Worm (Caenorhabditis elegans) whole organism, L1 larva: ENCODE data around the gene srr-4.

Experiments
- C04F5.9 ChIP-seq: sonication (generic microtip); optimal IDR thresholded peaks from 2 replicates; lab custom pipeline; 2016; ENCODE audit warnings: missing genetic modification characterization, missing compliant biosample characterization
- C16A3.4 ChIP-seq: fragments of 150-350 bp; optimal IDR thresholded peaks from 2 replicates; lab custom pipeline; 2014; ENCODE audit warnings: missing biosample characterization, missing genetic modification characterization
- aly-2 ChIP-seq: fragments of 150-350 bp; optimal IDR thresholded peaks from 2 replicates; lab custom pipeline; 2014; ENCODE audit warnings: missing biosample characterization, missing genetic modification characterization
- ama-1 ChIP-seq: fragments of 150-350 bp; optimal IDR thresholded peaks from 2 replicates; lab custom pipeline; 2014
- ceh-63 ChIP-seq: fragments of 200-800 bp; sonication (Bioruptor generic); optimal IDR thresholded peaks from 2 replicates; lab custom pipeline; 2018; ENCODE audit warnings: mild to moderate bottlenecking, missing genetic modification characterization, missing compliant biosample characterization
- ceh-8 ChIP-seq: fragments of 200-800 bp; sonication (Bioruptor generic); optimal IDR thresholded peaks from 2 replicates; lab custom pipeline; 2018; ENCODE audit warnings: mild to moderate bottlenecking, missing genetic modification characterization, moderate library complexity, missing compliant biosample characterization
- ceh-82 ChIP-seq, 3 experiments: fragments of 150-350 bp in 1 of 3; sonication (generic microtip) in 2 of 3; optimal IDR thresholded peaks; 2 replicates each; lab custom pipeline; 2014 to 2017; ENCODE audit warnings: missing biosample characterization in 3 of 3, missing genetic modification characterization in 3 of 3
- ceh-90 ChIP-seq: sonication (generic microtip); optimal IDR thresholded peaks from 2 replicates; lab custom pipeline; 2016; ENCODE audit warnings: missing genetic modification characterization, missing compliant biosample characterization
- dpl-1 ChIP-seq, 3 experiments: fragments of 150-350 bp in 2 of 3; sonication (generic microtip) in 1 of 3; optimal IDR thresholded peaks; 2 replicates each; lab custom pipeline; 2014 to 2017; ENCODE audit warnings: missing biosample characterization in 3 of 3, missing genetic modification characterization in 3 of 3, missing genetic modification reagents in 3 of 3
- efl-1 ChIP-seq, 4 experiments: fragments of 150-350 bp; optimal IDR thresholded peaks in 3 of 4; peaks in 1 of 4; 1 replicate in 1 of 4; 2 replicates in 3 of 4; lab custom pipeline; 2014; ENCODE audit warnings: missing biosample characterization in 2 of 4, missing genetic modification characterization in 2 of 4, missing genetic modification reagents in 2 of 4
- elt-2 ChIP-seq: sonication (generic microtip); optimal IDR thresholded peaks from 2 replicates; lab custom pipeline; 2016; ENCODE audit warnings: missing genetic modification characterization, mild to moderate bottlenecking, inconsistent platforms, missing compliant biosample characterization, missing genetic modification reagents
- elt-3 ChIP-seq, 6 experiments: fragments of 150-350 bp in 1 of 6; sonication (generic microtip); optimal IDR thresholded peaks; 2 replicates each; lab custom pipeline; 2017 to 2018; ENCODE audit warnings: missing biosample characterization in 6 of 6, missing genetic modification characterization in 6 of 6, inconsistent platforms in 1 of 6
- ets-5 ChIP-seq: fragments of 200-800 bp; sonication (Bioruptor generic); IDR thresholded peaks from 2 replicates; pipeline ENCODE4 v1.3.6; 2022; ENCODE audit warnings: missing genetic modification characterization, missing compliant biosample characterization
- fkh-4 ChIP-seq: sonication (generic microtip); optimal IDR thresholded peaks from 2 replicates; lab custom pipeline; 2016; ENCODE audit warnings: missing compliant biosample characterization, missing genetic modification characterization, borderline replicate concordance
- hlh-4 ChIP-seq: sonication (generic microtip); optimal IDR thresholded peaks from 2 replicates; lab custom pipeline; 2016; ENCODE audit warnings: mild to moderate bottlenecking, missing genetic modification characterization, missing compliant biosample characterization
- irx-1 ChIP-seq: sonication (generic microtip); optimal IDR thresholded peaks from 2 replicates; lab custom pipeline; 2016; ENCODE audit warnings: missing genetic modification characterization, missing compliant biosample characterization
- isw-1 ChIP-seq: fragments of 200-800 bp; sonication (Bioruptor generic); IDR thresholded peaks from 2 replicates; pipeline ENCODE4 v1.3.6; 2022; ENCODE audit warnings: missing genetic modification characterization, missing compliant biosample characterization
- lin-14 ChIP-seq: fragments of 200-800 bp; sonication (Bioruptor generic); optimal IDR thresholded peaks from 2 replicates; lab custom pipeline; 2018; ENCODE audit warnings: mild to moderate bottlenecking, missing genetic modification characterization, moderate library complexity, missing compliant biosample characterization
- lin-35 ChIP-seq, 2 experiments: fragments of 150-350 bp; optimal IDR thresholded peaks; 2 replicates each; lab custom pipeline; 2014; ENCODE audit warnings: missing biosample characterization in 2 of 2, missing genetic modification characterization in 2 of 2, missing genetic modification reagents in 2 of 2
- lin-39 ChIP-seq: fragments of 150-350 bp; optimal IDR thresholded peaks from 2 replicates; lab custom pipeline; 2014; ENCODE audit warnings: missing biosample characterization, missing genetic modification reagents, missing genetic modification characterization
- lir-3 ChIP-seq: sonication (generic microtip); optimal IDR thresholded peaks from 2 replicates; lab custom pipeline; 2016; ENCODE audit warnings: mild to moderate bottlenecking, missing genetic modification characterization, moderate library complexity, missing compliant biosample characterization; ENCODE audit not compliant: poor library complexity
- mab-9 ChIP-seq: fragments of 200-800 bp; sonication (Bioruptor generic); IDR thresholded peaks from 2 replicates; pipeline ENCODE4 v1.3.6; 2022; ENCODE audit warnings: missing genetic modification reagents, missing genetic modification characterization, missing compliant biosample characterization
- mdl-1 ChIP-seq, 2 experiments: fragments of 150-350 bp; optimal IDR thresholded peaks; 2 replicates each; lab custom pipeline; 2014 to 2017; ENCODE audit warnings: missing biosample characterization in 2 of 2, missing genetic modification characterization in 2 of 2, inconsistent platforms in 1 of 2
- mef-2 ChIP-seq: fragments of 150-350 bp; optimal IDR thresholded peaks from 2 replicates; lab custom pipeline; 2014; ENCODE audit warnings: missing biosample characterization, missing genetic modification characterization
- mep-1 ChIP-seq: fragments of 150-350 bp; optimal IDR thresholded peaks from 2 replicates; lab custom pipeline; 2014; ENCODE audit warnings: missing biosample characterization, missing genetic modification characterization
- nhr-19 ChIP-seq: fragments of 200-800 bp; sonication (Bioruptor generic); conservative IDR thresholded peaks from 2 replicates; pipeline ENCODE4 v1.3.6; 2022; ENCODE audit warnings: missing genetic modification characterization, missing compliant biosample characterization
- nhr-237 ChIP-seq: fragments of 150-350 bp; optimal IDR thresholded peaks from 2 replicates; lab custom pipeline; 2014; ENCODE audit warnings: missing biosample characterization, missing genetic modification characterization
- nhr-47 ChIP-seq: sonication (generic microtip); optimal IDR thresholded peaks from 2 replicates; lab custom pipeline; 2016; ENCODE audit warnings: mild to moderate bottlenecking, missing genetic modification characterization, moderate library complexity, missing compliant biosample characterization
- nhr-76 ChIP-seq: sonication (generic microtip); optimal IDR thresholded peaks from 2 replicates; lab custom pipeline; 2017; ENCODE audit warnings: missing biosample characterization, missing genetic modification characterization
- nhr-85 ChIP-seq: sonication (generic microtip); peaks from one replicate; lab custom pipeline; 2016; ENCODE audit warnings: missing genetic modification characterization, inconsistent platforms, missing compliant biosample characterization
- nhr-90 ChIP-seq: sonication (generic microtip); optimal IDR thresholded peaks from 2 replicates; lab custom pipeline; 2016; ENCODE audit warnings: mild to moderate bottlenecking, missing genetic modification characterization, missing compliant biosample characterization; ENCODE audit not compliant: poor library complexity
- pax-3 ChIP-seq: fragments of 200-800 bp; sonication (Bioruptor generic); optimal IDR thresholded peaks from 2 replicates; lab custom pipeline; 2018; ENCODE audit warnings: mild to moderate bottlenecking, missing genetic modification characterization, moderate library complexity, missing compliant biosample characterization
- snpc-4 ChIP-seq: fragments of 150-350 bp; optimal IDR thresholded peaks from 2 replicates; lab custom pipeline; 2014; ENCODE audit warnings: missing biosample characterization, missing genetic modification characterization
- sptf-1 ChIP-seq: fragments of 150-350 bp; optimal IDR thresholded peaks from 2 replicates; lab custom pipeline; 2014; ENCODE audit warnings: missing biosample characterization, missing genetic modification characterization
- swsn-7 ChIP-seq: sonication (generic microtip); optimal IDR thresholded peaks from 2 replicates; lab custom pipeline; 2016; ENCODE audit warnings: missing genetic modification characterization, missing compliant biosample characterization
- tbx-2 ChIP-seq: sonication (generic microtip); optimal IDR thresholded peaks from 2 replicates; lab custom pipeline; 2016; ENCODE audit warnings: missing genetic modification characterization, missing compliant biosample characterization
- unc-30 ChIP-seq: sonication (generic microtip); optimal IDR thresholded peaks from 2 replicates; lab custom pipeline; 2017; ENCODE audit warnings: missing biosample characterization, missing genetic modification characterization
- unc-62 ChIP-seq: fragments of 150-350 bp; optimal IDR thresholded peaks from 2 replicates; lab custom pipeline; 2014; ENCODE audit warnings: missing biosample characterization, missing genetic modification reagents, missing genetic modification characterization
- unc-86 ChIP-seq: sonication (generic microtip); optimal IDR thresholded peaks from 2 replicates; lab custom pipeline; 2016; ENCODE audit warnings: missing genetic modification characterization, missing compliant biosample characterization
- unc-98 ChIP-seq: fragments of 200-800 bp; sonication (Bioruptor generic); IDR thresholded peaks from 2 replicates; pipeline ENCODE4 v1.3.6; 2022; ENCODE audit warnings: missing genetic modification characterization, missing compliant biosample characterization
- vab-15 ChIP-seq: sonication (generic microtip); optimal IDR thresholded peaks from 2 replicates; lab custom pipeline; 2017; ENCODE audit warnings: missing genotype, mild to moderate bottlenecking, missing genetic modification characterization, missing compliant biosample characterization
- xbp-1 ChIP-seq: sonication (generic microtip); optimal IDR thresholded peaks from 2 replicates; lab custom pipeline; 2016; ENCODE audit warnings: missing genetic modification characterization, missing compliant biosample characterization
- zip-4 ChIP-seq: fragments of 200-800 bp; sonication (Bioruptor generic); optimal IDR thresholded peaks from 2 replicates; lab custom pipeline; 2018; ENCODE audit warnings: mild to moderate bottlenecking, missing genetic modification characterization, moderate library complexity, missing compliant biosample characterization
- ztf-4 ChIP-seq: fragments of 150-350 bp; optimal IDR thresholded peaks from 2 replicates; lab custom pipeline; 2014; ENCODE audit warnings: missing biosample characterization, missing genetic modification characterization

Gene srr-4

ce11 chrV:5064761-5065421, 45.9 kb downstream of the srr-4 start, which contains the start of gene mlk-1 (continued):
- no peak for TF ChIP-seq ceh-90
- peak; percentile 58 for TF ChIP-seq tbx-2
- TF ChIP-seq ceh-82 (tag; optimal IDR thresholded peaks at IDR 0.05; lab: Kevin White, UChicago), result peak in 2 of 3 experiments; percentile 27 to 60
- no peak for TF ChIP-seq aly-2
- TF ChIP-seq nhr-19, result no peak; the same call in 1 of the 2 replicates
- peak; percentile 51 for TF ChIP-seq nhr-85 (tag; lab: Kevin White, UChicago)
- TF ChIP-seq unc-98 (GFP tag; lab: Robert Waterston, UW), result no peak
- TF ChIP-seq elt-2, result peak; percentile 48
- no peak for TF ChIP-seq nhr-237
- no peak for TF ChIP-seq ceh-63 (GFP tag; lab: Kevin White, UChicago)
- peak; percentile 56 to 68 for TF ChIP-seq efl-1 (optimal IDR thresholded peaks at IDR 0.05; lab: Kevin White, UChicago)
- TF ChIP-seq efl-1 (GFP tag; optimal IDR thresholded peaks at IDR 0.05 in 1 of 2; lab: Kevin White, UChicago), result peak; percentile 37 to 90
- TF ChIP-seq mab-9 (GFP tag; lab: Robert Waterston, UW), result no peak
- no peak for TF ChIP-seq unc-30 (tag; lab: Kevin White, UChicago)
- peak in 2 of 3 experiments; percentile 6 to 36 for TF ChIP-seq dpl-1 (GFP tag; optimal IDR thresholded peaks at IDR 0.05; lab: Kevin White, UChicago)
- peak; percentile 16 for TF ChIP-seq ama-1 (lab: Kevin White, UChicago)
- TF ChIP-seq sptf-1 (tag; lab: Kevin White, UChicago), result no peak
- TF ChIP-seq snpc-4 (tag; lab: Kevin White, UChicago), result peak; percentile 38
- TF ChIP-seq mep-1 (tag; lab: Kevin White, UChicago), result no peak
- no peak for TF ChIP-seq pax-3 (tag; lab: Kevin White, UChicago)
- peak; percentile 24 for TF ChIP-seq mef-2
- no peak for TF ChIP-seq nhr-90 (tag; lab: Kevin White, UChicago)
- peak; percentile 19 for TF ChIP-seq lir-3 (tag; lab: Kevin White, UChicago)
- peak; percentile 36 for TF ChIP-seq isw-1 (GFP tag; lab: Robert Waterston, UW)
- peak; percentile 70 for TF ChIP-seq swsn-7 (tag; lab: Kevin White, UChicago)
- peak; percentile 62 for TF ChIP-seq nhr-47 (tag; lab: Kevin White, UChicago)
- TF ChIP-seq vab-15 (tag; lab: Kevin White, UChicago), result no peak
- peak; percentile 50 for TF ChIP-seq C16A3.4 (tag; lab: Kevin White, UChicago)
- peak; percentile 96 for TF ChIP-seq lin-14 (GFP tag; lab: Kevin White, UChicago)
- TF ChIP-seq zip-4 (GFP tag; lab: Kevin White, UChicago), result no peak
- TF ChIP-seq hlh-4 (tag; lab: Kevin White, UChicago), result no peak
- TF ChIP-seq C04F5.9 (tag; lab: Kevin White, UChicago), result no peak
- TF ChIP-seq elt-3 (tag; optimal IDR thresholded peaks at IDR 0.05; lab: Kevin White, UChicago), result no peak
- TF ChIP-seq unc-86 (tag; lab: Kevin White, UChicago), result peak; percentile 65
- peak; percentile 10 for TF ChIP-seq xbp-1 (tag; lab: Kevin White, UChicago)
- no peak for TF ChIP-seq ets-5 (GFP tag; lab: Robert Waterston, UW)
- TF ChIP-seq lin-35 (GFP tag; optimal IDR thresholded peaks at IDR 0.05; lab: Kevin White, UChicago), result peak; percentile 21 to 26
- TF ChIP-seq ztf-4 (tag; lab: Kevin White, UChicago), result no peak
- TF ChIP-seq unc-62 (GFP tag; lab: Kevin White, UChicago), result no peak
- TF ChIP-seq fkh-4 (tag; lab: Kevin White, UChicago), result no peak
- no peak for TF ChIP-seq lin-39 (tag; lab: Kevin White, UChicago)
- no peak for TF ChIP-seq nhr-76 (tag; lab: Kevin White, UChicago)
- peak; percentile 24 for TF ChIP-seq ceh-8 (GFP tag; lab: Kevin White, UChicago)
- no peak for TF ChIP-seq mdl-1 (tag; optimal IDR thresholded peaks at IDR 0.05; lab: Kevin White, UChicago)
- TF ChIP-seq irx-1 (tag; lab: Kevin White, UChicago), result no peak
